Worm (Caenorhabditis elegans): ENCODE measurements around the gene lelo-2.

Gene lelo-2

DNA sequence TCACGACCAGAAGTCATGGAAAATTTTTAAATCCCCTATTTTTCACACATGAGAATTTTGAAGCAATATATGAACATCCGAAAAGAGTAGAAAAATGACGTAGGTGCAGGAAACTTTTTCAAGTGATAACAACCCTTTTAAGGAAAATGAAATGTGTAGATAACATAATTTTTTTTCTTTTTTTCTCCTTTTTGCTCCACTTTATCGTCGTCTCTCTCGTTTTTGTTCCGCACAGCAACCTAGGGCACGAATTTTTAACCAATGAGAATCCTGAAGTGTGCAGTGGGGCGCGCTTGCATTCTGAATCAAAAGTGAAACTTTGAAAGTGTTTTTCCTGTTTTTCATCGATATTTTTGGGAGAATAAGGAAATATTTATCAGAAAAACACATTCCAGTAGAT lies 34.3 kb downstream of the lelo-2 start:
- TF ChIP-seq skn-1 (tag; optimal IDR thresholded peaks at IDR 0.05) = no peak
- TF ChIP-seq sma-9 (GFP tag; optimal IDR thresholded peaks at IDR 0.05) = peak; percentile 2
- no peak for TF ChIP-seq sma-9 (tag; optimal IDR thresholded peaks at IDR 0.05)
- TF ChIP-seq nhr-10 (tag; optimal IDR thresholded peaks at IDR 0.05) = no peak
- no peak for TF ChIP-seq unc-62 (GFP tag; optimal IDR thresholded peaks at IDR 0.05)
- TF ChIP-seq nhr-6 (tag; optimal IDR thresholded peaks at IDR 0.05) = no peak
- no peak for TF ChIP-seq lsy-2 (tag; optimal IDR thresholded peaks at IDR 0.05)
- no peak for TF ChIP-seq unc-55 (GFP tag; optimal IDR thresholded peaks at IDR 0.05)
- TF ChIP-seq sma-3 (GFP tag; optimal IDR thresholded peaks at IDR 0.05) = peak; percentile 26
- TF ChIP-seq nhr-12 (tag; optimal IDR thresholded peaks at IDR 0.05) = no peak
- peak; percentile 21 for TF ChIP-seq gmeb-1 (tag; optimal IDR thresholded peaks at IDR 0.05)
- peak; percentile 6 for TF ChIP-seq F13H6.1 (tag; optimal IDR thresholded peaks at IDR 0.05)
- peak; percentile 84 for TF ChIP-seq fos-1 (tag; optimal IDR thresholded peaks at IDR 0.05)
- TF ChIP-seq crh-2 (tag; optimal IDR thresholded peaks at IDR 0.05) = peak; percentile 44
- no peak for TF ChIP-seq zag-1 (tag; optimal IDR thresholded peaks at IDR 0.05)
- no peak for TF ChIP-seq nhr-129 (tag; optimal IDR thresholded peaks at IDR 0.05)

DNA sequence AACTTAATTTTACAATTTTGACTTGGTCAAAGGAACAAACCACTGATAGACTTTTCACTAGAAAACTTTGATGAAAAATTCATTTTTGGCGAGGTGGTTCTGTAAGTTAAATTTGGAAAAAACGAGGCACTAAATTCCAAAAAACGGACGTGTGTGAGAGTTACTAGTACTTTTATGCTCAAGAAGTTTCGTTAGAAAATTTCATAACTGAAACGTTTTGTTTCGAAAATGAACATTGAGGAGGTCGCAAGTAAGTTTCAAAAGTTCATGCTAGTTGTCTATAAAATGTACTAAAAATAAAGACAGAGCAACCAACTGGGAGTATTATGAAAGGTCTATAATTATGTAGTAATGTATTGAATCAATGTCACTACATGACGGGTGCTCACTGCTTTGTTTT lies 35.3 kb downstream of the lelo-2 start, which contains the start of gene pals-17:
TSS of gene pals-17 (minus strand) at position 101 of the 400 bp plus-strand sequence.
- TF ChIP-seq mdl-1 (tag; optimal IDR thresholded peaks at IDR 0.05) (no peak), fos-1 (tag; optimal IDR thresholded peaks at IDR 0.05) (no peak), snpc-4 (tag; optimal IDR thresholded peaks at IDR 0.05) (no peak), lsy-2 (tag; optimal IDR thresholded peaks at IDR 0.05) (no peak), nhr-11 (tag; optimal IDR thresholded peaks at IDR 0.05) (no peak), F13H6.1 (tag; optimal IDR thresholded peaks at IDR 0.05) (no peak), unc-62 (GFP tag; optimal IDR thresholded peaks at IDR 0.05) (no peak), zag-1 (tag; optimal IDR thresholded peaks at IDR 0.05) (no peak), elt-3 (tag; optimal IDR thresholded peaks at IDR 0.05) (no peak), alr-1 (tag; optimal IDR thresholded peaks at IDR 0.05) (no peak), skn-1 (tag; optimal IDR thresholded peaks at IDR 0.05) (no peak), unc-55 (GFP tag; optimal IDR thresholded peaks at IDR 0.05) (no peak), aly-2 (tag; optimal IDR thresholded peaks at IDR 0.05) (no peak), nhr-12 (tag; optimal IDR thresholded peaks at IDR 0.05) (no peak)

DNA sequence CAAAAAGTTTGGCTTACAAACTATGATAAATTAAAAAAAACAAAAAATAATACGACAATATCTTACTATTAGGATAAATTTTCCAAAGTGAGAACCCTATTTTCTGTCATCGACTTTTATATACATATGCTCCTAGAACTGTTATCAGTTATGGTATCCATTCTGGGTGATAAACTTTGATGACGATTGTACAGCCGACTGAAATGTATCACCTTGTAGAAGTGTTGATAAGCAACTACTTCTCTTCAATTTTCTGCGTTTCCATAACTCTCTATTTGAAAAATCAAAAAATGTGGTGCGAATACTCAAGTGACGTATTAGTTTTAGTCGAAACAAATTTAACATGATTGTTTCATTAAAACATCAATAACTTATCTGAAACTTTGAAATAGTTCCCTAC lies 37.0 kb downstream of the lelo-2 start:
- TF ChIP-seq Y55F3AM.14 (GFP tag; optimal IDR thresholded peaks at IDR 0.05) (no peak), sma-9 (GFP tag; optimal IDR thresholded peaks at IDR 0.05) (peak; percentile 37), sma-9 (tag; optimal IDR thresholded peaks at IDR 0.05) (no peak), ztf-4 (tag; optimal IDR thresholded peaks at IDR 0.05) (no peak), fos-1 (tag; optimal IDR thresholded peaks at IDR 0.05) (peak; percentile 98), crh-2 (tag; optimal IDR thresholded peaks at IDR 0.05) (peak; percentile 10)

ce11 chrIII:1388274-1389058 lies 38.6 kb downstream of the lelo-2 start, which contains the start of gene pals-20:
Gene pals-20 (minus strand): TSS chrIII:1388324.
- no peak for TF ChIP-seq ztf-4 (tag; optimal IDR thresholded peaks at IDR 0.05)
- no peak for TF ChIP-seq lin-39 (tag; optimal IDR thresholded peaks at IDR 0.05)
- TF ChIP-seq fos-1 (tag; optimal IDR thresholded peaks at IDR 0.05) = peak; percentile 67

DNA sequence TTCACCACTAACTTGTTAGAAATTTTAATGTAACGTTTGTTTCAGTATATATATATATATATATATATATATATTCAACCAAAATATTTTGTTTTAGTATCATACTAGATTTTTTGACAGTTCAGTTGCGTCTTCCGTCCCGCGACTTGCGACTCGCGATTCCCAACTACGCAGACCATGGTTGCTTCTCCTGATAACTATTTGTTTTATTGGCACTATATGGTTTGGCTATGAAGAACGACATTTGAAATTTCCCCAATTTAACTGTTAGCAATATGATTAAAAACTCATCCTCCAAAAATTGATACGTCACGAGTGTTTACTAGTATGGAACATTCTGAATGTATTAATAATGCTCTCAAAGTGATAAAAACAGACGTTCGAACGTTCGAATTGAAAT lies 42.3 kb downstream of the lelo-2 start:
- TF ChIP-seq crh-2 (tag; optimal IDR thresholded peaks at IDR 0.05) (no peak), fos-1 (tag; optimal IDR thresholded peaks at IDR 0.05) (peak; percentile 32), lin-13 (GFP tag; optimal IDR thresholded peaks at IDR 0.05) (no peak), mbf-1 (tag; optimal IDR thresholded peaks at IDR 0.05) (no peak), nhr-77 (tag; optimal IDR thresholded peaks at IDR 0.05) (no peak)

DNA sequence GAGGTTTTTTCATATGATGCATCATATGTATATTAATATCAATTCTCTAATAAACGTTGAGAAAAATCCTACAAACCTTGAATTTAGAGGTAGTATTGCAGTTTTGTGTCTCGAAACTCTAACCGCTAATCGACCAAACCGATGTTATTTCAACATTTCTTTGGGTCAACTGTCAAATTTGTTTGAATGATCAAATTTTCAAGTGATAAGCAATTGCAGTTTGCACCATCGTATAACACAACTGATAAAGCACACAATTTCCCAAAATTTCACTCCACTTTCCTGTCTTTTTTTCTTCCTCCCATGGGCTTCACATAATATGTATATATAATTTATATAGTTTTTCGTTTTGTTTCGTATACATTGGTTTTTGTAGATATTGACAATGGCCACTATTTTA lies 42.9 kb downstream of the lelo-2 start, which contains the start of the genes fbxa-138 and Y82E9BR.5:
TSS of gene fbxa-138 (minus strand) at position 161 of the 400 bp plus-strand sequence.
TSS of gene Y82E9BR.5 (plus strand) at position 279 of the 400 bp plus-strand sequence.
- TF ChIP-seq unc-39 (tag; optimal IDR thresholded peaks at IDR 0.05) (no peak), fos-1 (tag; optimal IDR thresholded peaks at IDR 0.05) (peak; percentile 87), peb-1 (tag; optimal IDR thresholded peaks at IDR 0.05) (no peak), gmeb-1 (tag; optimal IDR thresholded peaks at IDR 0.05) (peak; percentile 4), ztf-11 (tag; optimal IDR thresholded peaks at IDR 0.05) (no peak)
